Worm (Caenorhabditis elegans) whole organism, mixed stage, embryonic: Measurements from ENCODE around the gene pdcd-2.

ENCODE experiments used
- elt-3 ChIP-seq: fragments of 150-350 bp; optimal IDR thresholded peaks from 2 replicates; lab custom pipeline; 2014; ENCODE audit warnings: missing biosample characterization, missing genetic modification characterization
- lsy-2 ChIP-seq: fragments of 150-350 bp; optimal IDR thresholded peaks from 2 replicates; lab custom pipeline; 2014; ENCODE audit warnings: missing biosample characterization, missing genetic modification characterization
- mep-1 ChIP-seq: fragments of 150-350 bp; optimal IDR thresholded peaks from 2 replicates; lab custom pipeline; 2017; ENCODE audit warnings: missing biosample characterization, missing genetic modification reagents, missing genetic modification characterization, inconsistent platforms
- mls-2 ChIP-seq: sonication (generic microtip); optimal IDR thresholded peaks from 2 replicates; lab custom pipeline; 2016; ENCODE audit warnings: mild to moderate bottlenecking, missing genetic modification characterization, moderate library complexity, missing compliant biosample characterization
- nhr-237 ChIP-seq: fragments of 150-350 bp; optimal IDR thresholded peaks from 2 replicates; lab custom pipeline; 2014; ENCODE audit warnings: missing biosample characterization, missing genetic modification characterization
- nhr-76 ChIP-seq: sonication (generic microtip); optimal IDR thresholded peaks from 2 replicates; lab custom pipeline; 2017; ENCODE audit warnings: missing biosample characterization, missing genetic modification characterization
- pha-4 ChIP-seq: fragments of 150-350 bp; optimal IDR thresholded peaks from 2 replicates; lab custom pipeline; 2018; ENCODE audit warnings: missing biosample characterization, missing genetic modification reagents, missing genetic modification characterization
- tbx-8 ChIP-seq: fragments of 200-800 bp; sonication (Bioruptor generic); optimal IDR thresholded peaks from 2 replicates; lab custom pipeline; 2018; ENCODE audit warnings: mild to moderate bottlenecking, missing genetic modification characterization, moderate library complexity, missing compliant biosample characterization
- unc-39 ChIP-seq: fragments of 150-350 bp; optimal IDR thresholded peaks from 2 replicates; lab custom pipeline; 2014; ENCODE audit warnings: missing biosample characterization, missing genetic modification characterization
- ztf-11 ChIP-seq: fragments of 150-350 bp; optimal IDR thresholded peaks from 2 replicates; lab custom pipeline; 2014; ENCODE audit warnings: missing biosample characterization, missing genetic modification characterization

DNA sequence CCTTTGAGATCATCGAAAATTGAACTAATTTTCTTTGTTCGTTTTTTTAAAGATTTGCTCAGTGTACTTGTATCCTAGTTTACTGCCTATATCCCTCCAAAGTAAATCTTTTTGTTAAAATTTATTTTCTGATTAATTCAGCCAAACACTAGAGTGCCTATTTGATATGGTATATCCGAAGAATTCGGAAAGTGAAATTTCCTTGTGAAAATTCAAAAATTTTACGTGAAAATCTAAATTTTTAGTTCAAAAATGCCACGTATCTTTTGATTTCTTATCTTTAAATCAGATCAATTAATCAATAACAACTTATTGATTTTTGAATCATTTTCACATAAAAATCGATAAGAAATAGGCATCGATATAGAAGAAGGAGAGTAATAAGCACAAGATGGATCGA is 19.4 kb downstream of the pdcd-2 start, which contains the start of gene R07E5.6:
- TF ChIP-seq nhr-76 (no peak), lsy-2 (no peak), ztf-11 (tag; lab: Kevin White, UChicago) (no peak), unc-39 (no peak), mls-2 (tag; lab: Kevin White, UChicago) (no peak), pha-4 (tag; lab: Kevin White, UChicago) (no peak), mep-1 (tag; lab: Kevin White, UChicago) (no peak), tbx-8 (no peak), nhr-237 (no peak), elt-3 (no peak)
